Worm (Caenorhabditis elegans): Measurements from ENCODE around the gene Y51B9A.7.

Y51B9A.7 gene

ce11 chrII:9440060-9440459 lies 40.2 kb downstream of the Y51B9A.7 start, which contains the start of gene chil-17:
TSS of gene chil-17 (minus strand) at chrII:9440160.
- TF ChIP-seq rnt-1 (tag; optimal IDR thresholded peaks at IDR 0.05) (no peak), lir-3 (tag; optimal IDR thresholded peaks at IDR 0.05; ENCODE audit: poor library complexity) (no peak), pqm-1 (tag; optimal IDR thresholded peaks at IDR 0.05) (no peak), aha-1 (tag; optimal IDR thresholded peaks at IDR 0.05) (no peak), alr-1 (tag; optimal IDR thresholded peaks at IDR 0.05; ENCODE audit: borderline replicate concordance) (no peak)

DNA sequence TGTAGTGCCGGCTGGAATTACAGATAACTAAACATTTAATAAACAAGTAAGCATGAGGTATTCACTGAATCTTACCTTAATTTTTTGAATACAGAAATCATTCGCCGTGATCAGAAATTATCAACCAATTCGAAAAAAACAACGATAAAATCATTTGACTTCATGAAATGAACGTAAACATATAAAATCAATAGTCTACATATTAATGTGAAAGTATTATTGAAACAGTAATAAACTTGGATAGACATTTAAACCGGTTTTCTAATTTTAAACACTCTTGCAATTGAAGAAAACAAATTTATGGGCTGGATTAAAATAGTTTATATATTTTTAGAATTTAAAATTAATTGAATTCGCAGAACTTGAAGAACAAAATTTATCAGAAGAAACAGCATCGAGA lies 42.0 kb downstream of the Y51B9A.7 start, which contains the start of gene chil-16:
Gene chil-16 (minus strand): TSS at position 101 of the 400 bp plus-strand sequence.
- TF ChIP-seq F16B12.6 (tag; optimal IDR thresholded peaks at IDR 0.05), result no peak

DNA sequence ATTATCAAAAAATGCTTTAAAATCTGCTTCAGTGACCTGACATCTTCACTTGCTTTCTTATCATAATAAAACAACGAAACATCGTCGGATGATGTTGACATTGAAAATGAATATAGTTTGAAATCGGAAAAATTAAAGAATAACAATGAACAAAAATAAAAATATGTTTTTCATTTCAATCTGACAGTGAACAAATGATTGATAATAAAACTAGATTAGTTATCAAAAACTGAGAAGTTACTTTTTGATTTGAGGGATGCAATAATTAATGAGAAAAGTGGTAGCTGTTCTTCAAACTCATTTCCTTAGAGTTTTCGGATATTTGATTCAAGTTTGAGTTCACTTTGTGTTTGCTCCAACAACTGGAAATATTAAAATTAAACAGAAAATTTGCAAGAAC lies 43.7 kb downstream of the Y51B9A.7 start, which contains the start of gene chil-15:
Gene chil-15 (minus strand): TSS at position 101 of the 400 bp plus-strand sequence.
- TF ChIP-seq efl-1 (optimal IDR thresholded peaks at IDR 0.05) (no peak), efl-1 (GFP tag; optimal IDR thresholded peaks at IDR 0.05 in 1 of 2) (no peak), ceh-63 (GFP tag; optimal IDR thresholded peaks at IDR 0.05) (no peak), nhr-85 (tag) (no peak), lin-14 (GFP tag; optimal IDR thresholded peaks at IDR 0.05) (no peak), aly-2 (tag; optimal IDR thresholded peaks at IDR 0.05) (no peak), hlh-4 (tag; optimal IDR thresholded peaks at IDR 0.05) (no peak), grh-1 (GFP tag; IDR thresholded peaks at IDR 0.05) (no peak), snpc-4 (tag; optimal IDR thresholded peaks at IDR 0.05) (no peak), elt-2 (tag; optimal IDR thresholded peaks at IDR 0.05) (no peak), ama-1 (optimal IDR thresholded peaks at IDR 0.05) (no peak)

DNA sequence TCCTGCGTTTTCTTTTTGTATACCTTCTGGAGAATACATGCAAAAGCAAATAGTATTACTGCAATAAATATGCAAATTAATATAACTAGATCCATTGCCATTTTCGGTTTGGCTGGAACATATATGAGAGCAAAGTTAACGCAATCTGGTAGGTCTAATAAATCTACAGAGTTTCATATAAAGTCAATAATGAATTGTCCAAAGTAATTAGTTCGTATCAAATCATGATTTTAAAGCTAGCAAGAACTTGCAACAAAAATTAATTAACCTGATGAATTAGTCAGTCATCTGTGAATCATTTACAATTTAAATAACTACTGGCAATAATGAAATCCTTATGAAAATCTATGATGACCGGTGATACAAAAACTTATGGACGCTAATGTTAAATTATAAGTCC lies 45.5 kb downstream of the Y51B9A.7 start, which contains the start of gene R09D1.13:
Gene R09D1.13 (minus strand): TSS at position 101 of the 400 bp plus-strand sequence.
- TF ChIP-seq fkh-8 (tag; optimal IDR thresholded peaks at IDR 0.05), result no peak
- TF ChIP-seq mef-2 (tag; optimal IDR thresholded peaks at IDR 0.05), result no peak
- no peak for TF ChIP-seq snu-23 (GFP tag; optimal IDR thresholded peaks at IDR 0.05)
- no peak for TF ChIP-seq dpl-1 (GFP tag; optimal IDR thresholded peaks at IDR 0.05)
- TF ChIP-seq C04F5.9 (tag; optimal IDR thresholded peaks at IDR 0.05), result no peak
- no peak for TF ChIP-seq unc-98 (GFP tag; IDR thresholded peaks at IDR 0.05)
- no peak for TF ChIP-seq xbp-1 (tag; optimal IDR thresholded peaks at IDR 0.05)
- no peak for TF ChIP-seq aly-2 (tag; optimal IDR thresholded peaks at IDR 0.05)
- TF ChIP-seq ceh-90 (tag; optimal IDR thresholded peaks at IDR 0.05), result no peak
- no peak for TF ChIP-seq unc-30 (tag; optimal IDR thresholded peaks at IDR 0.05)
- TF ChIP-seq dsc-1 (tag; optimal IDR thresholded peaks at IDR 0.05), result no peak
- TF ChIP-seq fkh-10 (GFP tag; optimal IDR thresholded peaks at IDR 0.05), result no peak
- TF ChIP-seq ceh-8 (GFP tag; optimal IDR thresholded peaks at IDR 0.05), result no peak
- no peak for TF ChIP-seq nhr-76 (tag; optimal IDR thresholded peaks at IDR 0.05)
- no peak for TF ChIP-seq irx-1 (tag; optimal IDR thresholded peaks at IDR 0.05)
- TF ChIP-seq zag-1 (tag; optimal IDR thresholded peaks at IDR 0.05), result no peak
- no peak for TF ChIP-seq efl-3 (GFP tag; optimal IDR thresholded peaks at IDR 0.05)
- no peak for TF ChIP-seq aha-1 (tag; optimal IDR thresholded peaks at IDR 0.05)

DNA sequence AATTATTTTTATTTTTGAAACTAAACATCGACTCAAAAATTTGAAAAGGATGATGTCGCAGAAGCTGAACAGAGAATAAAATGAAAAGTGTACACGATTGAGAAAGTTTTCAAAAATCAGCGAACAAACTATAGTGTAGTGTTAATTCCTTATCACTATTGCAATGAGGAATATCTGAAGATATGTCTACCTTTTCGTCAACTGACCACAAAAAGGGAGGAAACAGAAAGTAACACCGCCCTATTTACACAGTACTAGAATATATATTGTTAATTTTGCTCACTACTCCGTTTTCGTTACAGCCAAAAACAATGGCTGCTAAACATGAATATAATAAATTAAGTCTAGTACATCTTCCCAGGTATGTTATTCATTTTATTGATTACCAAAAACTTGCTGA lies 48.1 kb downstream of the Y51B9A.7 start, which contains the start of gene chil-18:
Gene chil-18 (plus strand): TSS at position 301 of the 400 bp plus-strand sequence.
- TF ChIP-seq aha-1 (tag; optimal IDR thresholded peaks at IDR 0.05) (no peak), nhr-20 (tag; optimal IDR thresholded peaks at IDR 0.05) (peak; percentile 12), ceh-90 (tag; optimal IDR thresholded peaks at IDR 0.05) (no peak), nhr-237 (tag; optimal IDR thresholded peaks at IDR 0.05) (no peak), swsn-7 (tag; optimal IDR thresholded peaks at IDR 0.05) (no peak), mef-2 (tag; optimal IDR thresholded peaks at IDR 0.05) (no peak), hlh-4 (tag; optimal IDR thresholded peaks at IDR 0.05) (no peak), F16B12.6 (tag; optimal IDR thresholded peaks at IDR 0.05) (no peak)

All from whole organism, L1 larva.